Worm (Caenorhabditis elegans): ENCODE measurements around the gene T05A7.12.

ce11 chrII:4661278-4661677, 1.8 kb downstream of the T05A7.12 start, which contains the start of gene T05A7.13:
- no peak for TF ChIP-seq daf-16 (GFP tag; optimal IDR thresholded peaks at IDR 0.05)
- no peak for TF ChIP-seq daf-16 (tag; optimal IDR thresholded peaks at IDR 0.05)
- TF ChIP-seq nhr-11 (tag; optimal IDR thresholded peaks at IDR 0.05), result no peak
- TF ChIP-seq pha-4 (GFP tag; IDR thresholded peaks at IDR 0.05), result no peak
- TF ChIP-seq pha-4 (tag; optimal IDR thresholded peaks at IDR 0.05), result no peak
- no peak for TF ChIP-seq lin-38 (GFP tag; IDR thresholded peaks at IDR 0.05)
- TF ChIP-seq F10B5.3 (tag; optimal IDR thresholded peaks at IDR 0.05), result no peak
- TF ChIP-seq nhr-10 (tag; optimal IDR thresholded peaks at IDR 0.05), result no peak
- TF ChIP-seq nhr-25 (tag; optimal IDR thresholded peaks at IDR 0.05; ENCODE audit: borderline replicate concordance, insufficient read depth), result no peak
- no peak for TF ChIP-seq lin-15B (tag; optimal IDR thresholded peaks at IDR 0.05)
- no peak for TF ChIP-seq nhr-76 (tag; optimal IDR thresholded peaks at IDR 0.05)
